Fruit fly (Drosophila melanogaster) whole organism, embryonic: ENCODE data around the gene Rcd2.
A peak's percentile ranks its signal among the peaks of the same experiment; 100 is the strongest.

Experiments used
- CG10321 ChIP-seq: fragments of 200-800 bp; sonication (Bioruptor generic); IDR thresholded peaks from 2 replicates; pipeline ENCODE4 v1.3.6; 2022; ENCODE audit warnings: missing biosample characterization, missing genetic modification characterization
- CG10366 ChIP-seq: fragments of 200-800 bp; sonication (Bioruptor generic); IDR thresholded peaks from 2 replicates; pipeline ENCODE4 v1.3.6; 2022; ENCODE audit warnings: missing biosample characterization, missing genetic modification characterization
- CG10431 ChIP-seq: fragments of 200-800 bp; sonication (Bioruptor generic); optimal IDR thresholded peaks from 3 replicates; lab custom pipeline; 2018; ENCODE audit warnings: missing biosample characterization, mild to moderate bottlenecking, missing genetic modification characterization
- CG10543 ChIP-seq: fragments of 200-800 bp; sonication (Bioruptor generic); optimal IDR thresholded peaks from 3 replicates; lab custom pipeline; 2017; ENCODE audit warnings: missing biosample characterization, mild to moderate bottlenecking, missing genetic modification characterization, moderate library complexity
- CG11504 ChIP-seq: fragments of 200-800 bp; sonication (Bioruptor generic); optimal IDR thresholded peaks from 3 replicates; lab custom pipeline; 2019; ENCODE audit warnings: missing biosample characterization, mild to moderate bottlenecking, missing genetic modification characterization, moderate library complexity
- CG13287 ChIP-seq: fragments of 200-800 bp; sonication (Bioruptor generic); IDR thresholded peaks from 2 replicates; pipeline ENCODE4 v1.3.6; 2022; ENCODE audit warnings: missing biosample characterization, missing genetic modification characterization; ENCODE audit not compliant: partially characterized antibody
- CG15073 ChIP-seq: fragments of 200-800 bp; sonication (Bioruptor generic); optimal IDR thresholded peaks from 2 replicates; lab custom pipeline; 2016; ENCODE audit warnings: missing biosample characterization, missing genetic modification characterization
- CG1602 ChIP-seq: fragments of 200-800 bp; sonication (Bioruptor generic); optimal IDR thresholded peaks from 3 replicates; lab custom pipeline; 2016; ENCODE audit warnings: missing biosample characterization, missing genetic modification characterization
- CG17361 ChIP-seq: fragments of 200-800 bp; sonication (Bioruptor generic); IDR thresholded peaks from 3 replicates; pipeline ENCODE4 v1.3.6; 2022; ENCODE audit warnings: missing biosample characterization, missing genetic modification characterization
- CG17912 ChIP-seq: fragments of 200-800 bp; sonication (Bioruptor generic); optimal IDR thresholded peaks from 2 replicates; lab custom pipeline; 2018; ENCODE audit warnings: missing biosample characterization, mild to moderate bottlenecking, missing genetic modification characterization
- CG31224 ChIP-seq: fragments of 200-800 bp; sonication (Bioruptor generic); IDR thresholded peaks from 2 replicates; pipeline ENCODE4 v1.3.6; 2022; ENCODE audit warnings: missing biosample characterization, missing genetic modification characterization
- CG31388 ChIP-seq: fragments of 200-800 bp; sonication (Bioruptor generic); optimal IDR thresholded peaks from 2 replicates; lab custom pipeline; 2016; ENCODE audit warnings: missing biosample characterization, missing genetic modification characterization
- CG33213 ChIP-seq: fragments of 200-800 bp; sonication (Bioruptor generic); optimal IDR thresholded peaks from 3 replicates; lab custom pipeline; 2016; ENCODE audit warnings: missing biosample characterization, missing genetic modification characterization
- CG34422 ChIP-seq: fragments of 200-800 bp; sonication (Bioruptor generic); IDR thresholded peaks from 3 replicates; pipeline ENCODE4 v1.3.6; 2022; ENCODE audit warnings: missing biosample characterization, missing genetic modification characterization
- CG4360 ChIP-seq: fragments of 200-800 bp; sonication (Bioruptor generic); IDR thresholded peaks from 2 replicates; pipeline ENCODE4 v1.3.6; 2022; ENCODE audit warnings: missing biosample characterization, missing genetic modification characterization
- CG6689 ChIP-seq: fragments of 200-800 bp; sonication (Bioruptor generic); IDR thresholded peaks from 2 replicates; pipeline ENCODE4 v1.3.6; 2022; ENCODE audit warnings: missing biosample characterization, missing genetic modification characterization
- CG6813 ChIP-seq: fragments of 200-800 bp; sonication (Bioruptor generic); optimal IDR thresholded peaks from 2 replicates; lab custom pipeline; 2017; ENCODE audit warnings: missing biosample characterization, missing genetic modification characterization, mild to moderate bottlenecking, moderate library complexity, missing genetic modification reagents
- CG7786 ChIP-seq: fragments of 200-800 bp; sonication (Bioruptor generic); optimal IDR thresholded peaks from 2 replicates; lab custom pipeline; 2016; ENCODE audit warnings: missing biosample characterization, missing genetic modification characterization
- CG8290 ChIP-seq, 3 experiments: fragments of 200-800 bp; sonication (Bioruptor generic); optimal IDR thresholded peaks; 2 replicates each; lab custom pipeline; 2016 to 2019; ENCODE audit warnings: missing biosample characterization in 3 of 3, missing genetic modification characterization in 3 of 3, mild to moderate bottlenecking in 2 of 3, moderate library complexity in 1 of 3
- CG8765 ChIP-seq: fragments of 200-800 bp; sonication (Bioruptor generic); IDR thresholded peaks from 2 replicates; pipeline ENCODE4 v1.3.6; 2022; ENCODE audit warnings: missing biosample characterization, missing genetic modification characterization
- CG9215 ChIP-seq: fragments of 200-800 bp; sonication (Bioruptor generic); IDR thresholded peaks from 2 replicates; pipeline ENCODE4 v1.3.6; 2022; ENCODE audit warnings: missing biosample characterization, missing genetic modification characterization
- CG9797 ChIP-seq: fragments of 200-800 bp; sonication (Bioruptor generic); optimal IDR thresholded peaks from 3 replicates; lab custom pipeline; 2018; ENCODE audit warnings: missing biosample characterization, mild to moderate bottlenecking, missing genetic modification characterization
- CG9817 ChIP-seq: fragments of 200-800 bp; sonication (Bioruptor generic); optimal IDR thresholded peaks from 2 replicates; lab custom pipeline; 2018; ENCODE audit warnings: missing biosample characterization, mild to moderate bottlenecking, missing genetic modification characterization, moderate library complexity
- CkIIα-i1 ChIP-seq: fragments of 200-800 bp; sonication (Bioruptor generic); IDR thresholded peaks from 2 replicates; pipeline ENCODE4 v1.3.6; 2022; ENCODE audit warnings: missing biosample characterization, missing genetic modification characterization
- Dbx ChIP-seq: fragments of 200-800 bp; sonication (Bioruptor generic); IDR thresholded peaks from 3 replicates; pipeline ENCODE4 v1.3.6; 2022; ENCODE audit warnings: missing biosample characterization, missing genetic modification characterization
- H15 ChIP-seq: fragments of 200-800 bp; sonication (Bioruptor generic); IDR thresholded peaks from 3 replicates; pipeline ENCODE4 v1.3.6; 2022; ENCODE audit warnings: missing biosample characterization, missing genetic modification characterization
- Hr3 ChIP-seq: fragments of 200-800 bp; sonication (Bioruptor generic); optimal IDR thresholded peaks from 3 replicates; lab custom pipeline; 2016; ENCODE audit warnings: missing biosample characterization, missing genetic modification characterization
- Rx ChIP-seq: fragments of 200-800 bp; sonication (Bioruptor generic); IDR thresholded peaks from 2 replicates; pipeline ENCODE4 v1.3.6; 2022; ENCODE audit warnings: missing biosample characterization, missing genetic modification characterization
- Six4 ChIP-seq: fragments of 200-800 bp; sonication (Bioruptor generic); optimal IDR thresholded peaks from 2 replicates; lab custom pipeline; 2016; ENCODE audit warnings: missing biosample characterization, missing genetic modification characterization
- TFAM ChIP-seq: fragments of 200-800 bp; sonication (Bioruptor generic); optimal IDR thresholded peaks from 2 replicates; lab custom pipeline; 2017; ENCODE audit warnings: missing biosample characterization, missing genetic modification characterization, inconsistent platforms
- Tbp ChIP-seq: fragments of >200 bp; optimal IDR thresholded peaks from 2 replicates; lab custom pipeline; 2018; ENCODE audit warnings: missing biosample characterization, missing genetic modification characterization
- aop ChIP-seq: fragments of 200-800 bp; sonication (Bioruptor generic); IDR thresholded peaks from 2 replicates; pipeline ENCODE4 v1.3.6; 2022; ENCODE audit warnings: missing biosample characterization, missing genetic modification characterization
- ase ChIP-seq: fragments of 200-800 bp; sonication (Bioruptor generic); IDR thresholded peaks from 3 replicates; pipeline ENCODE4 v1.3.6; 2022; ENCODE audit warnings: missing biosample characterization, missing genetic modification characterization
- ato ChIP-seq: fragments of 200-800 bp; sonication (Bioruptor generic); IDR thresholded peaks from 2 replicates; pipeline ENCODE4 v1.3.6; 2022; ENCODE audit warnings: missing biosample characterization, missing genetic modification characterization; ENCODE audit not compliant: partially characterized antibody
- bab2 ChIP-seq: fragments of 200-800 bp; sonication (Bioruptor generic); optimal IDR thresholded peaks from 2 replicates; lab custom pipeline; 2016; ENCODE audit warnings: missing biosample characterization, missing genetic modification characterization
- cas ChIP-seq: fragments of 200-800 bp; sonication (Bioruptor generic); IDR thresholded peaks from 2 replicates; pipeline ENCODE4 v1.3.6; 2022; ENCODE audit warnings: missing biosample characterization, missing genetic modification characterization
- disco-r ChIP-seq: fragments of 200-800 bp; sonication (Bioruptor generic); optimal IDR thresholded peaks from 2 replicates; lab custom pipeline; 2016; ENCODE audit warnings: missing biosample characterization, missing genetic modification characterization
- dpn ChIP-seq, 2 experiments: fragments of 200-800 bp; sonication (Bioruptor generic); optimal IDR thresholded peaks; 3 replicates each; lab custom pipeline; 2016; ENCODE audit warnings: missing biosample characterization in 2 of 2, missing genetic modification characterization in 2 of 2
- fd102C ChIP-seq: fragments of 200-800 bp; sonication (Bioruptor generic); optimal IDR thresholded peaks from 2 replicates; lab custom pipeline; 2018; ENCODE audit warnings: missing biosample characterization, mild to moderate bottlenecking, missing genetic modification characterization, moderate library complexity
- gfzf ChIP-seq: fragments of 200-800 bp; sonication (Bioruptor generic); optimal IDR thresholded peaks from 2 replicates; lab custom pipeline; 2016; ENCODE audit warnings: missing biosample characterization, mild to moderate bottlenecking, missing genetic modification characterization, moderate library complexity
- hth ChIP-seq: fragments of >200 bp; optimal IDR thresholded peaks from 2 replicates; lab custom pipeline; 2017; ENCODE audit warnings: inconsistent platforms
- kah ChIP-seq: fragments of 200-800 bp; sonication (Bioruptor generic); optimal IDR thresholded peaks from 2 replicates; lab custom pipeline; 2018; ENCODE audit warnings: missing biosample characterization, mild to moderate bottlenecking, missing genetic modification characterization
- lbe ChIP-seq: fragments of 200-800 bp; sonication (Bioruptor generic); optimal IDR thresholded peaks from 2 replicates; lab custom pipeline; 2016; ENCODE audit warnings: missing biosample characterization, mild to moderate bottlenecking, missing genetic modification characterization
- mirr ChIP-seq: fragments of 200-800 bp; sonication (Bioruptor generic); optimal IDR thresholded peaks from 3 replicates; lab custom pipeline; 2018; ENCODE audit warnings: missing biosample characterization, mild to moderate bottlenecking, missing genetic modification characterization
- nerfin-2 ChIP-seq: fragments of 200-800 bp; sonication (Bioruptor generic); IDR thresholded peaks from 2 replicates; pipeline ENCODE4 v1.3.6; 2022; ENCODE audit warnings: missing biosample characterization, missing genetic modification characterization; ENCODE audit not compliant: partially characterized antibody
- peb ChIP-seq: fragments of 200-800 bp; sonication (Bioruptor generic); IDR thresholded peaks from 2 replicates; pipeline ENCODE4 v1.3.6; 2022; ENCODE audit warnings: missing biosample characterization, missing genetic modification characterization
- pum ChIP-seq: fragments of 200-800 bp; sonication (Bioruptor generic); optimal IDR thresholded peaks from 2 replicates; lab custom pipeline; 2016; ENCODE audit warnings: missing biosample characterization, missing genetic modification characterization
- shn ChIP-seq: fragments of 200-800 bp; sonication (Bioruptor generic); optimal IDR thresholded peaks from 3 replicates; lab custom pipeline; 2016; ENCODE audit warnings: missing biosample characterization, missing genetic modification characterization
- trh ChIP-seq: fragments of 200-800 bp; sonication (Bioruptor generic); optimal IDR thresholded peaks from 2 replicates; lab custom pipeline; 2016; ENCODE audit warnings: missing biosample characterization, missing genetic modification characterization

Rcd2 gene

DNA sequence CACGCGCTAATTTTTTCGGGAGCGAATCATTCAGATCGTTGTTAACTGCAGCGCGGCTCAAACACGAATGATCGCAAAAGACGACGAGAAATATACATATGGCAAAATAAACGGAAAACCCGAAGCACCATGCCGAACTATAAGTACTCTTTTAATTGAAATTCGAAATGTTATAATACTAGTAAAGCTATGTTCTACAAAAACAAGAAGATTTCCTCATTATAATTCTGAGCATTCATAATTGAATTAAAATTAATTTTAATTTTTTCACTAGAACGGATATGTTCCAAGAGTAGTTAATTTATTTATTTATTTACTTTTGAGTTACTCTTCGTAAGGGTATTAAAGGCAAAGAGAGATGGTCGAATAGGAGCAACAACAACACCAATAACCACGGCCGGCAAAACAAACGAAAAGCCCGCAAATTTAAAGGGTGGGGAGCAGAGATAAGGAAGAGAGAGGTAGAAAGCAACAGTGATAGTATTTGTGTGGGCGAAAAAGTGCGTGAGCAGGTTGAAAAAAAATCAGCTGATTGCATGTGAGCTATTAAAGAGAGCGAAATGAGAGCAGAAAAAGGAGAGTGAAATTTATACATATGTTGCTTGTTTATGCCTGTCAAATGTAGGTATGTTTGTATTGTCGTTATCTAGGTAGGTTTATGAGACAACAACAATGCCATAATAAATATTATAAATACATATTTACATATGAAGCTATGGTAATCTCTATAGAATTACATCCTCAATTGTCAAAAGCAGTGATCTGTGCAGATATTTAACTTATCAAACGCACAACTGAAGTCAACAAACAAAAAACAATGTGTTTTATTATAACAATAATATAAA is 46.6 kb downstream of the Rcd2 start (continued):
- TF ChIP-seq shn (GFP tag; lab: Kevin White, UChicago) (peak; percentile 36), Rx (GFP tag; lab: Robert Waterston, UW) (no peak), kah (no peak), CG31224 (GFP tag; lab: Robert Waterston, UW) (peak; percentile 77), pum (no peak), cas (GFP tag; lab: Robert Waterston, UW) (no peak; the same call in 1 of the 2 replicates), ase (GFP tag; lab: Robert Waterston, UW) (peak; percentile 69; the same call in 2 of the 3 replicates), CG17912 (no peak), CG6689 (peak; percentile 81), CG34422 (GFP tag; lab: Robert Waterston, UW) (peak; percentile 85; the same call in 2 of the 3 replicates), trh (peak; percentile 25), CG8290 (GFP tag; optimal IDR thresholded peaks at IDR 0.05; lab: Kevin White, UChicago) (no peak), CG8290 (tag; optimal IDR thresholded peaks at IDR 0.05; lab: Kevin White, UChicago) (peak in 1 of 2 experiments; percentile 48), CG9215 (GFP tag; lab: Robert Waterston, UW) (peak; percentile 49), nerfin-2 (no peak), CG10321 (GFP tag; lab: Robert Waterston, UW) (peak; percentile 37; the same call in 1 of the 2 replicates), CG8765 (peak; percentile 25; the same call in 1 of the 2 replicates), CG31388 (peak; percentile 24), TFAM (GFP tag; lab: Kevin White, UChicago) (no peak), CG9817 (tag; lab: Kevin White, UChicago) (peak; percentile 27), CG13287 (peak; percentile 21; the same call in 1 of the 2 replicates), CG6813 (peak; percentile 57), CG10431 (GFP tag; lab: Kevin White, UChicago) (peak; percentile 37), hth (lab: Kevin White, UChicago) (no peak), fd102C (GFP tag; lab: Kevin White, UChicago) (peak; percentile 6), peb (GFP tag; lab: Robert Waterston, UW) (peak; percentile 48; the same call in 1 of the 2 replicates), CG7786 (GFP tag; lab: Kevin White, UChicago) (peak; percentile 42), CG15073 (GFP tag; lab: Kevin White, UChicago) (no peak), disco-r (GFP tag; lab: Kevin White, UChicago) (no peak), bab2 (GFP tag; lab: Kevin White, UChicago) (peak; percentile 55), CG10366 (GFP tag; lab: Robert Waterston, UW) (peak; percentile 77), Six4 (GFP tag; lab: Kevin White, UChicago) (peak; percentile 44), dpn (GFP tag; optimal IDR thresholded peaks at IDR 0.05; lab: Kevin White, UChicago) (peak; percentile 2 to 58), H15 (GFP tag; lab: Robert Waterston, UW) (peak; percentile 59; the same call in 2 of the 3 replicates), Dbx (GFP tag; lab: Robert Waterston, UW) (peak; percentile 83), CG1602 (GFP tag; lab: Kevin White, UChicago) (peak; percentile 13), CG17361 (GFP tag; lab: Robert Waterston, UW) (peak; percentile 69), CG10543 (peak; percentile 15), ato (GFP tag; lab: Robert Waterston, UW) (no peak), CG9797 (GFP tag; lab: Kevin White, UChicago) (no peak), CkIIα-i1 (GFP tag; lab: Robert Waterston, UW) (no peak), CG4360 (GFP tag; lab: Robert Waterston, UW) (peak; percentile 67), mirr (GFP tag; lab: Kevin White, UChicago) (no peak), Tbp (GFP tag; lab: Kevin White, UChicago) (no peak), lbe (GFP tag; lab: Kevin White, UChicago) (peak; percentile 88), CG11504 (peak; percentile 90), gfzf (GFP tag; lab: Kevin White, UChicago) (no peak), Hr3 (GFP tag; lab: Kevin White, UChicago) (peak; percentile 60), CG33213 (peak; percentile 4), aop (GFP tag; lab: Robert Waterston, UW) (no peak)
